Worm (Caenorhabditis elegans): ENCODE measurements around the gene ilys-3.

ilys-3 gene

DNA sequence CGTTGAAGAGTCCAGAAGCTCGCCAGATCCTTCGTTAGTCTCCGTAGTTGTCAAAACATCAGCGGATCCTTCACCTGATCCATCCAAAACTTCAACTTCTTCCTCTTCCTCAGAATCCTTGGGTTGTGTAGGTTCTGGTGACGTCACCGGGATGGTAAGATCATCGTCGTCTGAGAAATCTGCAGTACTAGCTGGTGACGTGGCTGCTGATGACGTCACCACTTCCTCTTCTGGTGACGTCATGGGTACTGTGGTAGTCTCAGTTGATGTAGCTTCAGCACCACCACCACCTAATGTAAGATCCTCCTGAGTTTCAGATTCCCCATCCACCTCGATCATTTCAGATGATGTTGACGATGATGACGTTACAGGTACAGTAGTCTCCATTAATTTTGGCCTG lies 2.9 kb upstream of the ilys-3 start:
- peak; percentile 97 for TF ChIP-seq zip-8 (tag; optimal IDR thresholded peaks at IDR 0.05)
- TF ChIP-seq hlh-1 (tag; optimal IDR thresholded peaks at IDR 0.05) = no peak

DNA sequence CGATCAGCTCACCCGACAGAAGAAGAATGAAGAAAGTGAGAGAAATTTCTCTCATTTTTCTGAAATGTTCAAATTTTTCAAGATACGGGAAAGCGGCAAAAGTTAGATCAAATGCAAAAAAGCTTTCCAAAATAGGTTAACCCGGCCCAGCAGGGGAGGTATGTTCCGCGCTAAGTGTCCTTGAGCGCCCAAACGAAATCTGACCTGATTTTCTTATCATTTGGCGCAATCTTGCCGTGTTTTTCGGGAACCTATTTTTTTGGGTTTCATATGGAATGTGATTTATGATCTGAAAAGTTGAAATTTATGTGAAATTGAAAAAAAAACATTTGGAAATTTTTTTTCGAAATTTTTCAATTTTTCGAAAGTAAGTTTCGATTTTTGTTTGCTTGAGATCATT lies 945 bp upstream of the ilys-3 start, which contains the start of gene cdh-10:
Gene cdh-10, minus strand, starts transcription at position 59 of the 400 bp plus-strand sequence.
- TF ChIP-seq elt-3 (tag; optimal IDR thresholded peaks at IDR 0.05) (no peak), unc-62 (GFP tag; optimal IDR thresholded peaks at IDR 0.05) (no peak), nhr-12 (tag; optimal IDR thresholded peaks at IDR 0.05) (no peak), flh-1 (GFP tag; optimal IDR thresholded peaks at IDR 0.05) (no peak), ztf-11 (tag; optimal IDR thresholded peaks at IDR 0.05) (no peak), sem-2 (GFP tag; optimal IDR thresholded peaks at IDR 0.05) (no peak), unc-39 (tag; optimal IDR thresholded peaks at IDR 0.05) (no peak), tbx-8 (GFP tag; optimal IDR thresholded peaks at IDR 0.05) (no peak), pha-4 (tag; optimal IDR thresholded peaks at IDR 0.05) (no peak), ceh-43 (GFP tag; optimal IDR thresholded peaks at IDR 0.05) (no peak), ces-1 (GFP tag; optimal IDR thresholded peaks at IDR 0.05) (no peak), lsy-2 (tag; optimal IDR thresholded peaks at IDR 0.05) (no peak), drap-1 (GFP tag; optimal IDR thresholded peaks at IDR 0.05) (no peak), mab-5 (tag; optimal IDR thresholded peaks at IDR 0.05) (no peak), mls-2 (tag; optimal IDR thresholded peaks at IDR 0.05) (no peak), ceh-39 (tag; optimal IDR thresholded peaks at IDR 0.05) (no peak), M03D4.4 (tag; optimal IDR thresholded peaks at IDR 0.05) (no peak), unc-120 (tag; optimal IDR thresholded peaks at IDR 0.05; ENCODE audit: poor library complexity, severe bottlenecking) (no peak), blmp-1 (tag; optimal IDR thresholded peaks at IDR 0.05) (no peak), nhr-76 (tag; optimal IDR thresholded peaks at IDR 0.05) (no peak)

DNA sequence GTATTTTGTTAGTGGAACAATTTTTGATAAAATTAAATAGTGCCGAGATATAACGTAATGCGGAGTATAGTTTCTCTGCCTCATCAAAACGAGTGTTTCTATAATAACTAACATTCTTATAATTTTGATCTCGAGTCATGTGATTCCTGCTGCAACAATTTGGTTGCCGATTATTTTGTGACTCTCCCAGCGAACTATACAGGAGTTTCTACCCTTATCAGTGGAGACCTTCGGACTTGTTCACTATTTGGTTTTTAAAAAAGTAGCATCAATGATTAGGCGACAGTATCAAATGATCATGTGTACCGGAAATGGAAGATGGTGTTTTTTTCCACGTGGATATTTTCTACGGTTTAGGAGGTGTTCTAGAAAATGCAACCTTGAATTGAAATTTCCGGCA lies 2.0 kb downstream of the ilys-3 start:
- TF ChIP-seq sptf-1 (tag; optimal IDR thresholded peaks at IDR 0.05) (no peak), cnd-1 (tag; optimal IDR thresholded peaks at IDR 0.05) (no peak), mep-1 (tag; optimal IDR thresholded peaks at IDR 0.05) (no peak), ztf-11 (tag; optimal IDR thresholded peaks at IDR 0.05) (no peak), lsy-2 (tag; optimal IDR thresholded peaks at IDR 0.05) (no peak), ham-2 (GFP tag; optimal IDR thresholded peaks at IDR 0.05) (no peak)

DNA sequence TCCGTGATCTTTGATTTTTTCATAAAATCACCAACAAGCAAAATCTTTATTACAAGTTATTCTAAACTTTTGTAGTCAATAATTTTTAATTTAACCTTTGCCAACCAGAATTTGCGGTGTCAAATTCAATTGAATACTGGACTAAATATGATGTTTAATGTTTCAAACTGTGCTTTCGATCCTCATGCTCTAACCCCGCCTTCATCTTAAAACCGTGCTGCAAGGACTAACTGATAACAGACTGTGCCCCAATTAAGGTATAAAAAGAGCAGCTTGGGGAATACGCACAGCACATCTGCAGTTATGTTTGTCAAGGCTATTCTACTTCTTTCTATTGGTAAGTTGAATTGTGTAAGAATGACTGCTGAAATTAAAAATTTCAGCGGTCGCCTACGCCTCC lies 3.1 kb downstream of the ilys-3 start, which contains the start of gene ilys-2:
Gene ilys-2, plus strand, starts transcription at position 301 of the 400 bp plus-strand sequence.
- no peak for TF ChIP-seq tbx-8 (GFP tag; optimal IDR thresholded peaks at IDR 0.05)
- no peak for TF ChIP-seq mab-5 (tag; optimal IDR thresholded peaks at IDR 0.05)
- TF ChIP-seq unc-120 (tag; optimal IDR thresholded peaks at IDR 0.05; ENCODE audit: poor library complexity, severe bottlenecking) = no peak
- TF ChIP-seq nhr-76 (tag; optimal IDR thresholded peaks at IDR 0.05) = no peak
- no peak for TF ChIP-seq ceh-83 (GFP tag; optimal IDR thresholded peaks at IDR 0.05)
- no peak for TF ChIP-seq ham-2 (GFP tag; optimal IDR thresholded peaks at IDR 0.05)
- no peak for TF ChIP-seq unc-39 (tag; optimal IDR thresholded peaks at IDR 0.05)
- no peak for TF ChIP-seq zip-8 (tag; optimal IDR thresholded peaks at IDR 0.05)
- TF ChIP-seq ceh-39 (tag; optimal IDR thresholded peaks at IDR 0.05) = no peak

DNA sequence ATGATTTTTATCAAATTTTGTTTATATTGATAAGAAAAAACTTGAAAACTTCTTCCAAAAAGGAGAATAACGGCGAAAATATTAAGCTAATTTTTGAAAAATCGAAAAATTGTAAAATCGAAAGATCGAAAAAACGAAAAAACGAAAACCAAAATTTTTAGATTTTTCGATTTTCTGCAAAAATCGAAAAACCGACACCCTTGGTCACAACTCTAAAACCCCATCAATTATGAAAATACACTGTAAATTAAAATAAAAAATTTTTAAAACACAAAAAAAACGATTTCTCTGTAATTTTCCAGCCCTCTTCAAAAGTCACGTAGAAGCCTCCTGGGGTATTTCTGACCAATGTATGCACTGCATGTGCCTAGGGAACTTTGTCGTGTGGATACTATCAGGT lies 5.9 kb downstream of the ilys-3 start, which contains the start of gene ilys-1:
Gene ilys-1, plus strand, starts transcription at position 301 of the 400 bp plus-strand sequence.
- TF ChIP-seq lsy-2 (tag; optimal IDR thresholded peaks at IDR 0.05) (no peak), bed-3 (GFP tag; optimal IDR thresholded peaks at IDR 0.05) (no peak), ztf-11 (tag; optimal IDR thresholded peaks at IDR 0.05) (no peak), pha-4 (tag; optimal IDR thresholded peaks at IDR 0.05) (no peak), nhr-28 (tag; optimal IDR thresholded peaks at IDR 0.05) (no peak), drap-1 (GFP tag; optimal IDR thresholded peaks at IDR 0.05) (no peak), lin-32 (GFP tag; optimal IDR thresholded peaks at IDR 0.05) (no peak), ceh-39 (tag; optimal IDR thresholded peaks at IDR 0.05) (no peak), mab-5 (tag; optimal IDR thresholded peaks at IDR 0.05) (no peak)

DNA sequence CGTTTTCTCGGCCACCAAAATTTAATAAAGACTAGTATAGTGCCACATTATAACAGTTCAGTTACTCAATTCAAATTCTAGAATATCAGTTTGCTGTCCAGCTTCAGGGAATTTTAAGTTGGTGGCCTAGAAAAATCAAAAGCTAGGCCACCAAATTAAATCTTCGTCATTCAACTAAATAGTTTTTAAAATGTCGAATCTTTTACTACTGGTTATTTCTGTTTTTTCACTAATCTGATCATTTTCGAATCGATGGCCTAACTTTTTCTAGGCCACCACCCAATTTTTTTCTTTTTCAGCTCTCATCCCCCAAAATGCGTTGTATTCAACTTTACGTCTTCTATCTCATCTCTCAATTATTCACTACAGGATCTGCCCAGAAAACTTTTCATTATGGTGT lies 12.1 kb downstream of the ilys-3 start, which contains the start of gene grd-16:
Gene grd-16, plus strand, starts transcription at position 301 of the 400 bp plus-strand sequence.
- TF ChIP-seq mab-5 (tag; optimal IDR thresholded peaks at IDR 0.05) (no peak), mep-1 (tag; optimal IDR thresholded peaks at IDR 0.05) (no peak), elt-1 (tag; optimal IDR thresholded peaks at IDR 0.05; ENCODE audit: borderline replicate concordance, insufficient read depth) (no peak), cnd-1 (tag; optimal IDR thresholded peaks at IDR 0.05) (no peak), elt-3 (tag; optimal IDR thresholded peaks at IDR 0.05) (no peak), bed-3 (GFP tag; optimal IDR thresholded peaks at IDR 0.05) (no peak), ces-1 (GFP tag; optimal IDR thresholded peaks at IDR 0.05) (no peak), flh-1 (GFP tag; optimal IDR thresholded peaks at IDR 0.05) (no peak), ceh-43 (GFP tag; optimal IDR thresholded peaks at IDR 0.05) (no peak)
